Worm (Caenorhabditis elegans) whole organism, L1 larva: ENCODE measurements around the gene T15H9.5.

Experiments
- aly-2 ChIP-seq: fragments of 150-350 bp; optimal IDR thresholded peaks from 2 replicates; lab custom pipeline; 2014; ENCODE audit warnings: missing biosample characterization, missing genetic modification characterization
- ama-1 ChIP-seq: fragments of 150-350 bp; optimal IDR thresholded peaks from 2 replicates; lab custom pipeline; 2014
- ceh-8 ChIP-seq: fragments of 200-800 bp; sonication (Bioruptor generic); optimal IDR thresholded peaks from 2 replicates; lab custom pipeline; 2018; ENCODE audit warnings: mild to moderate bottlenecking, missing genetic modification characterization, moderate library complexity, missing compliant biosample characterization
- fkh-10 ChIP-seq: sonication (generic microtip); optimal IDR thresholded peaks from 2 replicates; lab custom pipeline; 2017; ENCODE audit warnings: missing biosample characterization, missing genetic modification reagents, missing genetic modification characterization
- jun-1 ChIP-seq: fragments of 150-350 bp; optimal IDR thresholded peaks from 2 replicates; lab custom pipeline; 2014; ENCODE audit warnings: missing biosample characterization, missing genetic modification reagents, missing genetic modification characterization
- lin-13 ChIP-seq: fragments of 150-350 bp; optimal IDR thresholded peaks from 2 replicates; lab custom pipeline; 2014; ENCODE audit warnings: missing biosample characterization, missing genetic modification reagents, missing genetic modification characterization
- lsy-2 ChIP-seq, 2 experiments: fragments of 150-350 bp; optimal IDR thresholded peaks; 2 replicates each; lab custom pipeline; 2014; ENCODE audit warnings: missing biosample characterization in 2 of 2, missing genetic modification characterization in 2 of 2
- nhr-11 ChIP-seq: fragments of 150-350 bp; optimal IDR thresholded peaks from 2 replicates; lab custom pipeline; 2014; ENCODE audit warnings: missing biosample characterization, missing genetic modification characterization
- nhr-12 ChIP-seq: sonication (generic microtip); optimal IDR thresholded peaks from 2 replicates; lab custom pipeline; 2017; ENCODE audit warnings: missing biosample characterization, missing genetic modification characterization
- nhr-85 ChIP-seq: sonication (generic microtip); peaks from one replicate; lab custom pipeline; 2016; ENCODE audit warnings: missing genetic modification characterization, inconsistent platforms, missing compliant biosample characterization
- pqm-1 ChIP-seq: sonication (generic microtip); optimal IDR thresholded peaks from 3 replicates; lab custom pipeline; 2017; ENCODE audit warnings: missing biosample characterization, missing genetic modification characterization
- rnt-1 ChIP-seq: sonication (generic microtip); optimal IDR thresholded peaks from 2 replicates; lab custom pipeline; 2016; ENCODE audit warnings: mild to moderate bottlenecking, missing genetic modification characterization, moderate library complexity, missing compliant biosample characterization
- tbx-2 ChIP-seq: sonication (generic microtip); optimal IDR thresholded peaks from 2 replicates; lab custom pipeline; 2016; ENCODE audit warnings: missing genetic modification characterization, missing compliant biosample characterization
- unc-130 ChIP-seq: fragments of 150-350 bp; optimal IDR thresholded peaks from 2 replicates; lab custom pipeline; 2017; ENCODE audit warnings: missing biosample characterization, missing genetic modification characterization, inconsistent platforms

DNA sequence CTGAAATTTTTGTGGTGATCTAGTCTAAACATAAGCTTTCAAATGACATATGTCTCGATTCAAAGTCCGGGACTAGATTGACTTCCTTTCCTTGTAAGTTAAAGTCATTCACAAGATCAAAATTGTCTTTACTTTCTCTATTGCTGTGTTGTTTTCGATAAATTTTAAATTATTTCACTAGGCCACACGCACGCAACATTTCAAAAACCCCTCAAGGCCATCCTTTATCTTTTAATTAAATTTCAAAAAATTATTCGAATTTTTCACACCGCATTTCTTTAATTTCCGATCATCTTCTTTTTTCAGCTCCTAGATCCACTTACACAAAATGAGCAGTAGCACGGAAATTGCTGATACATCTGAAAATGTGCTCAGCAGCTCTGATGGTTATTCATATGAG lies 25.1 kb upstream of the T15H9.5 start, which contains the start of gene ZK1307.7:
- no peak for TF ChIP-seq ama-1 (lab: Kevin White, UChicago)
- TF ChIP-seq ceh-8, result no peak
- no peak for TF ChIP-seq nhr-12
- TF ChIP-seq unc-130 (tag; lab: Kevin White, UChicago), result no peak
- no peak for TF ChIP-seq nhr-11
- TF ChIP-seq fkh-10 (GFP tag; lab: Kevin White, UChicago), result no peak
- TF ChIP-seq jun-1 (tag; lab: Kevin White, UChicago), result no peak
- TF ChIP-seq tbx-2 (tag; lab: Kevin White, UChicago), result no peak
- TF ChIP-seq nhr-85 (tag; lab: Kevin White, UChicago), result no peak
- no peak for TF ChIP-seq lsy-2 (tag; optimal IDR thresholded peaks at IDR 0.05; lab: Kevin White, UChicago)
- no peak for TF ChIP-seq rnt-1 (tag; lab: Kevin White, UChicago)
- no peak for TF ChIP-seq aly-2 (tag; lab: Kevin White, UChicago)
- TF ChIP-seq lin-13 (GFP tag; lab: Kevin White, UChicago), result no peak
- no peak for TF ChIP-seq pqm-1
